Fruit fly (Drosophila melanogaster): ENCODE measurements around the gene Tm2.
A peak's percentile ranks its signal among the peaks of the same experiment; 100 is the strongest.

The Tm2 gene

DNA sequence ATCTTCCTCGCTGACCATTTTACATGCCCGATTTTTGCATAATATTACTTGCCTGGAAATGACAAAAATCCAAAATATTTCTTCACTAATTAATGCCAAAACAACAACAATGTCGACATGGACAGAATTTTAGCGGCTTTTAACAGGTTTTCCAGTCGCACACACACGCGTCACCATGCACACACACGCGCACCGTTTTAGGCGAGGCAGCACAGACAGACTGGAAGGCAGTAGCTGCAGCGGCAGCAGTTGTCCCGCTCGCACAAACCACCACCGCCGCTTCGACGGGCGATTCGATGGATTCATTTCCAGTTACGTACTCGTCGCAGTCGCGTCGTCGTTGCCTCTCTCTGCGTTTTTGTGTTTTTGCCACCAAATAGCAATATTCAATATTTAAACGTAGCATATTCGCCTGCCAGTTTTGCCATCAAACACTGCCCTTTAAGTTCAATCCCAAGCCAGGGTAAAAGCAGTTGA is 19.3 kb upstream of the Tm2 start, which contains the start of gene CG45218 (continued):
- peak; percentile 0 for TF ChIP-seq corto (GFP tag; optimal IDR thresholded peaks at IDR 0.05)
- no peak for TF ChIP-seq fd102C (GFP tag; optimal IDR thresholded peaks at IDR 0.05)
- TF ChIP-seq bbx (GFP tag; IDR thresholded peaks at IDR 0.05; ENCODE audit: partially characterized antibody), result no peak
- TF ChIP-seq Nf-YA (GFP tag; IDR thresholded peaks at IDR 0.05), result no peak
- no peak for TF ChIP-seq pb (GFP tag; optimal IDR thresholded peaks at IDR 0.05)
- no peak for TF ChIP-seq CG14667 (GFP tag; IDR thresholded peaks at IDR 0.05)
- TF ChIP-seq pum (GFP tag; optimal IDR thresholded peaks at IDR 0.05), result no peak
- peak; percentile 39 for TF ChIP-seq lab (GFP tag; optimal IDR thresholded peaks at IDR 0.05)
- TF ChIP-seq CG13424 (tag; optimal IDR thresholded peaks at IDR 0.05), result no peak
- TF ChIP-seq CG11093 (GFP tag; IDR thresholded peaks at IDR 0.05), result no peak
- TF ChIP-seq GATAe (GFP tag; conservative IDR thresholded peaks at IDR 0.05), result no peak
- peak; percentile 15 for TF ChIP-seq CG17829 (tag; optimal IDR thresholded peaks at IDR 0.05)
- no peak for TF ChIP-seq CG12104 (GFP tag; optimal IDR thresholded peaks at IDR 0.05)
- no peak for TF ChIP-seq bcd (GFP tag; optimal IDR thresholded peaks at IDR 0.05)
- no peak for TF ChIP-seq esg (GFP tag; conservative IDR thresholded peaks at IDR 0.05)
- TF ChIP-seq usp (GFP tag; optimal IDR thresholded peaks at IDR 0.05), result no peak
- TF ChIP-seq vnd (GFP tag; IDR thresholded peaks at IDR 0.05; ENCODE audit: partially characterized antibody), result no peak
- no peak for TF ChIP-seq nmo (GFP tag; optimal IDR thresholded peaks at IDR 0.05)
- peak; percentile 12 for TF ChIP-seq gcm2 (GFP tag; optimal IDR thresholded peaks at IDR 0.05)
- no peak for TF ChIP-seq Dek (tag; optimal IDR thresholded peaks at IDR 0.05)
- peak; percentile 47 for TF ChIP-seq Med (GFP tag)
- no peak for TF ChIP-seq CG10267 (tag; optimal IDR thresholded peaks at IDR 0.05)
- no peak for TF ChIP-seq CG9727 (GFP tag; optimal IDR thresholded peaks at IDR 0.05)
- TF ChIP-seq Myb (GFP tag; optimal IDR thresholded peaks at IDR 0.05), result no peak
- TF ChIP-seq ase (GFP tag; IDR thresholded peaks at IDR 0.05), result no peak
- TF ChIP-seq slou (GFP tag; optimal IDR thresholded peaks at IDR 0.05), result no peak
- no peak for TF ChIP-seq tll (GFP tag; optimal IDR thresholded peaks at IDR 0.05)
- peak; percentile 39 for TF ChIP-seq CG10543 (GFP tag; optimal IDR thresholded peaks at IDR 0.05)
- peak; percentile 68 for TF ChIP-seq sens (GFP tag)
- TF ChIP-seq CG7745 (tag; optimal IDR thresholded peaks at IDR 0.05), result peak; percentile 18
- TF ChIP-seq CG31224 (GFP tag; IDR thresholded peaks at IDR 0.05), result no peak
- TF ChIP-seq CG10321 (GFP tag; IDR thresholded peaks at IDR 0.05), result no peak
- no peak for TF ChIP-seq disco-r (GFP tag; optimal IDR thresholded peaks at IDR 0.05)
- TF ChIP-seq maf-S (GFP tag; optimal IDR thresholded peaks at IDR 0.05), result no peak
- no peak for TF ChIP-seq shn (GFP tag; optimal IDR thresholded peaks at IDR 0.05)
- no peak for TF ChIP-seq pita (GFP tag; optimal IDR thresholded peaks at IDR 0.05)
- no peak for TF ChIP-seq br (optimal IDR thresholded peaks at IDR 0.05)
- TF ChIP-seq Dip2 (GFP tag; IDR thresholded peaks at IDR 0.05), result no peak
- TF ChIP-seq Ets65A (GFP tag), result no peak
- no peak for TF ChIP-seq sr (GFP tag; IDR thresholded peaks at IDR 0.05)
- TF ChIP-seq lov (optimal IDR thresholded peaks at IDR 0.05), result no peak
- no peak for TF ChIP-seq lov (GFP tag; IDR thresholded peaks at IDR 0.05)
- no peak for TF ChIP-seq gcm (GFP tag; optimal IDR thresholded peaks at IDR 0.05)
- no peak for TF ChIP-seq Xbp1 (GFP tag; optimal IDR thresholded peaks at IDR 0.05)
- TF ChIP-seq CG18476 (GFP tag; optimal IDR thresholded peaks at IDR 0.05), result no peak
- peak; percentile 32 for TF ChIP-seq CG13894 (tag; optimal IDR thresholded peaks at IDR 0.05)
- no peak for TF ChIP-seq HmgD (GFP tag; optimal IDR thresholded peaks at IDR 0.05)
- TF ChIP-seq MTF-1 (GFP tag; optimal IDR thresholded peaks at IDR 0.05; ENCODE audit: borderline replicate concordance), result peak; percentile 44
- no peak for TF ChIP-seq CG13775 (GFP tag; optimal IDR thresholded peaks at IDR 0.05)
- peak; percentile 51 for TF ChIP-seq kay (GFP tag; optimal IDR thresholded peaks at IDR 0.05)
- TF ChIP-seq zen (tag; optimal IDR thresholded peaks at IDR 0.05), result no peak
- no peak for TF ChIP-seq NC2α (GFP tag; optimal IDR thresholded peaks at IDR 0.05)
